Worm (Caenorhabditis elegans) whole organism, mixed stage, embryonic: Measurements from ENCODE around the gene ZC376.8.
A peak's percentile ranks its signal among the peaks of the same experiment; 100 is the strongest.

Experiments
- hlh-1 ChIP-seq: fragments of 150-350 bp; optimal IDR thresholded peaks from 2 replicates; lab custom pipeline; 2014; ENCODE audit warnings: missing biosample characterization, missing genetic modification reagents, missing genetic modification characterization
- lin-13 ChIP-seq: fragments of 150-350 bp; optimal IDR thresholded peaks from 2 replicates; lab custom pipeline; 2014; ENCODE audit warnings: missing biosample characterization, missing genetic modification characterization
- mab-5 ChIP-seq: fragments of 150-350 bp; optimal IDR thresholded peaks from 2 replicates; lab custom pipeline; 2014; ENCODE audit warnings: missing biosample characterization, missing genetic modification characterization
- mep-1 ChIP-seq: fragments of 150-350 bp; optimal IDR thresholded peaks from 2 replicates; lab custom pipeline; 2017; ENCODE audit warnings: missing biosample characterization, missing genetic modification reagents, missing genetic modification characterization, inconsistent platforms
- nhr-237 ChIP-seq: fragments of 150-350 bp; optimal IDR thresholded peaks from 2 replicates; lab custom pipeline; 2014; ENCODE audit warnings: missing biosample characterization, missing genetic modification characterization
- nhr-28 ChIP-seq: fragments of 150-350 bp; optimal IDR thresholded peaks from 2 replicates; lab custom pipeline; 2014; ENCODE audit warnings: missing biosample characterization, missing genetic modification characterization
- nhr-76 ChIP-seq: sonication (generic microtip); optimal IDR thresholded peaks from 2 replicates; lab custom pipeline; 2017; ENCODE audit warnings: missing biosample characterization, missing genetic modification characterization
- pha-4 ChIP-seq: fragments of 150-350 bp; optimal IDR thresholded peaks from 2 replicates; lab custom pipeline; 2018; ENCODE audit warnings: missing biosample characterization, missing genetic modification reagents, missing genetic modification characterization
- sptf-1 ChIP-seq: sonication (generic microtip); optimal IDR thresholded peaks from 2 replicates; lab custom pipeline; 2017; ENCODE audit warnings: mild to moderate bottlenecking, missing genetic modification characterization, moderate library complexity, missing compliant biosample characterization
- unc-39 ChIP-seq: fragments of 150-350 bp; optimal IDR thresholded peaks from 2 replicates; lab custom pipeline; 2014; ENCODE audit warnings: missing biosample characterization, missing genetic modification characterization
- unc-62 ChIP-seq: fragments of 150-350 bp; optimal IDR thresholded peaks from 2 replicates; lab custom pipeline; 2014; ENCODE audit warnings: missing biosample characterization, missing genetic modification reagents, missing genetic modification characterization
- ztf-11 ChIP-seq: fragments of 150-350 bp; optimal IDR thresholded peaks from 2 replicates; lab custom pipeline; 2014; ENCODE audit warnings: missing biosample characterization, missing genetic modification characterization

- TF ChIP-seq nhr-237 (no peak), unc-39 (tag; lab: Kevin White, UChicago) (no peak), ztf-11 (tag; lab: Kevin White, UChicago) (no peak), pha-4 (no peak), unc-62 (no peak), hlh-1 (tag; lab: Kevin White, UChicago) (peak; percentile 20), nhr-76 (tag; lab: Kevin White, UChicago) (no peak), nhr-28 (tag; lab: Kevin White, UChicago) (no peak), mab-5 (tag; lab: Kevin White, UChicago) (no peak), mep-1 (tag; lab: Kevin White, UChicago) (no peak), lin-13 (tag; lab: Kevin White, UChicago) (no peak), sptf-1 (no peak)
These were observed 46.9 kb upstream of the ZC376.8 start for ce11 chrV:14133002-14133763.
